Fruit fly (Drosophila melanogaster) whole organism, adult: ENCODE measurements around the gene CG32668.

Experiments used
- CG11617 ChIP-seq: fragments of 200-800 bp; sonication (Bioruptor generic); optimal IDR thresholded peaks from 2 replicates; lab custom pipeline; 2017; ENCODE audit warnings: mild to moderate bottlenecking, missing biosample characterization, missing genetic modification reagents, missing genetic modification characterization
- CG12768 ChIP-seq: fragments of 200-800 bp; sonication (Bioruptor generic); optimal IDR thresholded peaks from 2 replicates; lab custom pipeline; 2017; ENCODE audit warnings: missing biosample characterization, missing genetic modification characterization, mild to moderate bottlenecking, moderate library complexity, missing genetic modification reagents
- CG1620 ChIP-seq: fragments of 200-800 bp; sonication (Bioruptor generic); optimal IDR thresholded peaks from 2 replicates; lab custom pipeline; 2016; ENCODE audit warnings: missing biosample characterization, missing genetic modification characterization
- CG5204 ChIP-seq: fragments of 200-800 bp; sonication (Bioruptor generic); optimal IDR thresholded peaks from 2 replicates; lab custom pipeline; 2016; ENCODE audit warnings: missing biosample characterization, missing genetic modification characterization
- Crg-1 ChIP-seq: fragments of 200-800 bp; sonication (Bioruptor generic); optimal IDR thresholded peaks from 2 replicates; lab custom pipeline; 2016; ENCODE audit warnings: missing biosample characterization, missing genetic modification characterization
- Hr96 ChIP-seq: fragments of 200-800 bp; sonication (Bioruptor generic); optimal IDR thresholded peaks from 2 replicates; lab custom pipeline; 2016; ENCODE audit warnings: missing biosample characterization, missing genetic modification characterization
- cnc ChIP-seq, 2 experiments: fragments of >200 bp; optimal IDR thresholded peaks; 2 replicates each; lab custom pipeline; 2017
- kay ChIP-seq: fragments of 200-800 bp; sonication (Bioruptor generic); peaks from one replicate; lab custom pipeline; 2016; ENCODE audit warnings: missing biosample characterization, missing genetic modification characterization, borderline replicate concordance
- tj ChIP-seq: fragments of 200-800 bp; sonication (Bioruptor generic); optimal IDR thresholded peaks from 3 replicates; lab custom pipeline; 2017; ENCODE audit warnings: missing biosample characterization, mild to moderate bottlenecking, missing genetic modification characterization, moderate library complexity

- TF ChIP-seq kay (GFP tag; lab: Kevin White, UChicago) (no peak), CG12768 (GFP tag; lab: Kevin White, UChicago) (no peak), Crg-1 (GFP tag; lab: Kevin White, UChicago) (no peak), CG11617 (GFP tag; lab: Kevin White, UChicago) (no peak), cnc (optimal IDR thresholded peaks at IDR 0.05; lab: Kevin White, UChicago) (no peak), tj (GFP tag; lab: Kevin White, UChicago) (no peak), Hr96 (GFP tag; lab: Kevin White, UChicago) (no peak), CG1620 (GFP tag; lab: Kevin White, UChicago) (no peak), CG5204 (GFP tag; lab: Kevin White, UChicago) (no peak)
These were observed 9.4 kb upstream of the CG32668 start, which contains the start of gene Antdh for dm6 chrX:11168958-11169357.
